Worm (Caenorhabditis elegans) whole organism, mixed stage, embryonic: ENCODE results near the gene ZC239.5.

ENCODE experiments used
- M03D4.4 ChIP-seq: sonication (generic microtip); optimal IDR thresholded peaks from 2 replicates; lab custom pipeline; 2017; ENCODE audit warnings: mild to moderate bottlenecking, missing genetic modification characterization, missing compliant biosample characterization
- blmp-1 ChIP-seq: fragments of 150-350 bp; optimal IDR thresholded peaks from 2 replicates; lab custom pipeline; 2014; ENCODE audit warnings: missing biosample characterization, missing genetic modification characterization
- ceh-39 ChIP-seq: fragments of 150-350 bp; optimal IDR thresholded peaks from 2 replicates; lab custom pipeline; 2014; ENCODE audit warnings: missing biosample characterization, missing genetic modification characterization
- ceh-43 ChIP-seq: fragments of 200-800 bp; sonication (Bioruptor generic); optimal IDR thresholded peaks from 2 replicates; lab custom pipeline; 2018; ENCODE audit warnings: mild to moderate bottlenecking, missing genetic modification characterization, moderate library complexity, missing compliant biosample characterization
- ceh-83 ChIP-seq: fragments of 200-800 bp; sonication (Bioruptor generic); optimal IDR thresholded peaks from 2 replicates; lab custom pipeline; 2018; ENCODE audit warnings: mild to moderate bottlenecking, missing genetic modification characterization, missing compliant biosample characterization
- cnd-1 ChIP-seq: fragments of 200-800 bp; sonication (Bioruptor generic); optimal IDR thresholded peaks from 2 replicates; lab custom pipeline; 2018; ENCODE audit warnings: mild to moderate bottlenecking, missing genetic modification characterization, missing compliant biosample characterization
- drap-1 ChIP-seq: fragments of 200-800 bp; sonication (Bioruptor generic); optimal IDR thresholded peaks from 3 replicates; lab custom pipeline; 2018; ENCODE audit warnings: mild to moderate bottlenecking, missing genetic modification characterization, missing compliant biosample characterization
- elt-1 ChIP-seq: sonication (generic microtip); optimal IDR thresholded peaks from 2 replicates; lab custom pipeline; 2017; ENCODE audit warnings: missing genetic modification characterization, mild to moderate bottlenecking, missing compliant biosample characterization, antibody characterized with exemption, moderate library complexity, borderline replicate concordance; ENCODE audit not compliant: insufficient read depth
- elt-3 ChIP-seq: fragments of 150-350 bp; optimal IDR thresholded peaks from 2 replicates; lab custom pipeline; 2014; ENCODE audit warnings: missing biosample characterization, missing genetic modification characterization
- flh-1 ChIP-seq: fragments of 200-800 bp; sonication (Bioruptor generic); optimal IDR thresholded peaks from 2 replicates; lab custom pipeline; 2018; ENCODE audit warnings: mild to moderate bottlenecking, missing genetic modification characterization, moderate library complexity, missing compliant biosample characterization
- ham-2 ChIP-seq: fragments of 200-800 bp; sonication (Bioruptor generic); optimal IDR thresholded peaks from 2 replicates; lab custom pipeline; 2018; ENCODE audit warnings: mild to moderate bottlenecking, missing genetic modification characterization, missing compliant biosample characterization
- hlh-1 ChIP-seq: fragments of 150-350 bp; optimal IDR thresholded peaks from 2 replicates; lab custom pipeline; 2014; ENCODE audit warnings: missing biosample characterization, missing genetic modification reagents, missing genetic modification characterization
- lin-13 ChIP-seq: fragments of 150-350 bp; optimal IDR thresholded peaks from 2 replicates; lab custom pipeline; 2014; ENCODE audit warnings: missing biosample characterization, missing genetic modification characterization
- lin-32 ChIP-seq: fragments of 200-800 bp; sonication (Bioruptor generic); optimal IDR thresholded peaks from 2 replicates; lab custom pipeline; 2018; ENCODE audit warnings: mild to moderate bottlenecking, missing genetic modification characterization, missing compliant biosample characterization
- lsy-2 ChIP-seq: fragments of 150-350 bp; optimal IDR thresholded peaks from 2 replicates; lab custom pipeline; 2014; ENCODE audit warnings: missing biosample characterization, missing genetic modification characterization
- mep-1 ChIP-seq: fragments of 150-350 bp; optimal IDR thresholded peaks from 2 replicates; lab custom pipeline; 2017; ENCODE audit warnings: missing biosample characterization, missing genetic modification reagents, missing genetic modification characterization, inconsistent platforms
- nhr-12 ChIP-seq: fragments of 150-350 bp; optimal IDR thresholded peaks from 2 replicates; lab custom pipeline; 2014; ENCODE audit warnings: missing biosample characterization, missing genetic modification characterization
- nhr-2 ChIP-seq: fragments of 150-350 bp; optimal IDR thresholded peaks from 2 replicates; lab custom pipeline; 2014; ENCODE audit warnings: missing biosample characterization, missing genetic modification characterization
- nhr-237 ChIP-seq: fragments of 150-350 bp; optimal IDR thresholded peaks from 2 replicates; lab custom pipeline; 2014; ENCODE audit warnings: missing biosample characterization, missing genetic modification characterization
- nhr-28 ChIP-seq: fragments of 150-350 bp; optimal IDR thresholded peaks from 2 replicates; lab custom pipeline; 2014; ENCODE audit warnings: missing biosample characterization, missing genetic modification characterization
- nhr-76 ChIP-seq: sonication (generic microtip); optimal IDR thresholded peaks from 2 replicates; lab custom pipeline; 2017; ENCODE audit warnings: missing biosample characterization, missing genetic modification characterization
- pha-4 ChIP-seq: fragments of 150-350 bp; optimal IDR thresholded peaks from 2 replicates; lab custom pipeline; 2018; ENCODE audit warnings: missing biosample characterization, missing genetic modification reagents, missing genetic modification characterization
- sem-2 ChIP-seq: fragments of 200-800 bp; sonication (Bioruptor generic); optimal IDR thresholded peaks from 2 replicates; lab custom pipeline; 2018; ENCODE audit warnings: mild to moderate bottlenecking, missing genetic modification characterization, missing compliant biosample characterization
- snpc-4 ChIP-seq: fragments of 150-350 bp; optimal IDR thresholded peaks from 2 replicates; lab custom pipeline; 2014; ENCODE audit warnings: missing biosample characterization, missing genetic modification characterization
- sptf-1 ChIP-seq: sonication (generic microtip); optimal IDR thresholded peaks from 2 replicates; lab custom pipeline; 2017; ENCODE audit warnings: mild to moderate bottlenecking, missing genetic modification characterization, moderate library complexity, missing compliant biosample characterization
- tbx-8 ChIP-seq: fragments of 200-800 bp; sonication (Bioruptor generic); optimal IDR thresholded peaks from 2 replicates; lab custom pipeline; 2018; ENCODE audit warnings: mild to moderate bottlenecking, missing genetic modification characterization, moderate library complexity, missing compliant biosample characterization
- unc-120 ChIP-seq: sonication (generic microtip); optimal IDR thresholded peaks from 2 replicates; lab custom pipeline; 2017; ENCODE audit warnings: missing genetic modification characterization, missing compliant biosample characterization; ENCODE audit not compliant: poor library complexity, severe bottlenecking
- unc-39 ChIP-seq: fragments of 150-350 bp; optimal IDR thresholded peaks from 2 replicates; lab custom pipeline; 2014; ENCODE audit warnings: missing biosample characterization, missing genetic modification characterization
- unc-62 ChIP-seq: fragments of 150-350 bp; optimal IDR thresholded peaks from 2 replicates; lab custom pipeline; 2014; ENCODE audit warnings: missing biosample characterization, missing genetic modification reagents, missing genetic modification characterization
- zip-8 ChIP-seq: fragments of 150-350 bp; optimal IDR thresholded peaks from 2 replicates; lab custom pipeline; 2014; ENCODE audit warnings: missing biosample characterization, missing genetic modification characterization
- ztf-11 ChIP-seq: fragments of 150-350 bp; optimal IDR thresholded peaks from 2 replicates; lab custom pipeline; 2014; ENCODE audit warnings: missing biosample characterization, missing genetic modification characterization

Gene ZC239.5

DNA sequence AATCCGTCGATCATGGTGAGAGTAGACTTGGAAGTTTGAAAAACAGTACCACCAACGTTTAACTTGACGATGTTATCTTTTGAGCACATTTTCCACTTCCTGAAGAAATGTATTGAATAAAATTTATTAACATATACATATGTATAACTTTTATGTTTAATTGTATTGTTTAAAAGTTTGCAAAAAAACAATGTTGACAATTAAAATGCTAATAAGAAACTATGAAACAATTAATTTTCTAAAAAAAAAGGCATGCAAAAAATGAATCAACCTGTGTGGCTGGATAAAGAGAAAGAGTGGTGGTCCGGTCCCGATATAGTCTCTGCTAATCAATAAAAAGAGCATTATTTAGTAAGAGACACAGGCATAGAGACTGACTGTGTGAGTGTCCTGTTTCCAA, 24.3 kb downstream of the ZC239.5 start, which contains the start of gene C17F4.8:
TSS of gene C17F4.8 (minus strand) at position 101 of the 400 bp plus-strand sequence.
- TF ChIP-seq lin-13 (tag; lab: Kevin White, UChicago) (no peak), elt-1 (no peak), ceh-39 (tag; lab: Kevin White, UChicago) (no peak), lin-32 (GFP tag; lab: Kevin White, UChicago) (no peak), mep-1 (tag; lab: Kevin White, UChicago) (no peak), ceh-83 (GFP tag; lab: Kevin White, UChicago) (no peak), pha-4 (tag; lab: Kevin White, UChicago) (no peak), nhr-76 (tag; lab: Kevin White, UChicago) (no peak), hlh-1 (tag; lab: Kevin White, UChicago) (no peak), nhr-12 (tag; lab: Kevin White, UChicago) (no peak), ztf-11 (tag; lab: Kevin White, UChicago) (no peak), unc-62 (GFP tag; lab: Kevin White, UChicago) (no peak), flh-1 (no peak), unc-39 (no peak)

DNA sequence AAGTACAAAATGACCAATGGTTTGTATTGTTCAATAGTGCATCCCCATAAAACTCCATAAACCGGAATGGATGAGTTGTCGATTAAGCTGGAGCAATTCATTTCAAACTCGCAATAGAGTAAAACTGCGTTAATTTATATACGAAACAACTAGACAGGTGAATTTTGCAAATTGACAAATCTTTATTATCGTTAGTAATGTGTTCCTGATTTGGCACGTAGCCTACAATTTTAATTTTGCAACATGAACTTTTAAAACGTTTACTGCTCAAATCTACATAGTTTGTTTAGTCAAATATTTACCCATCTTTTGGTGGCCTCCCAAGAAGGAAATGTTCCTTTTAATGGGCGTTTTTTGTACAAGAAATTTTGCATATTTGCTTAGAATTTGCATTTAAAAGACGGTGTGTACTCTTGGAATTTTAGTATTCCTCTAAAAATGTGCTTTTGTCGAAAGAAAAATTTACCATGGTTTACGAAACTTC, 26.6 kb downstream of the ZC239.5 start, which contains the start of the genes srz-67 and C17F4.11:
TSS of gene srz-67 (minus strand) at position 101 of the 484 bp plus-strand sequence.
TSS of gene C17F4.11 (plus strand) at position 434 of the 484 bp plus-strand sequence.
- no peak for TF ChIP-seq nhr-2 (tag; lab: Kevin White, UChicago)
- no peak for TF ChIP-seq lin-13 (tag; lab: Kevin White, UChicago)
- no peak for TF ChIP-seq flh-1
- no peak for TF ChIP-seq ceh-83 (GFP tag; lab: Kevin White, UChicago)
- no peak for TF ChIP-seq pha-4 (tag; lab: Kevin White, UChicago)
- no peak for TF ChIP-seq ceh-43 (GFP tag; lab: Kevin White, UChicago)
- TF ChIP-seq cnd-1 (tag; lab: Kevin White, UChicago), result no peak
- no peak for TF ChIP-seq unc-120 (tag; lab: Kevin White, UChicago)
- no peak for TF ChIP-seq tbx-8 (GFP tag; lab: Kevin White, UChicago)
- no peak for TF ChIP-seq lsy-2 (tag; lab: Kevin White, UChicago)
- no peak for TF ChIP-seq sptf-1
- no peak for TF ChIP-seq drap-1 (GFP tag; lab: Kevin White, UChicago)
- TF ChIP-seq zip-8 (tag; lab: Kevin White, UChicago), result no peak
- no peak for TF ChIP-seq ham-2 (GFP tag; lab: Kevin White, UChicago)

DNA sequence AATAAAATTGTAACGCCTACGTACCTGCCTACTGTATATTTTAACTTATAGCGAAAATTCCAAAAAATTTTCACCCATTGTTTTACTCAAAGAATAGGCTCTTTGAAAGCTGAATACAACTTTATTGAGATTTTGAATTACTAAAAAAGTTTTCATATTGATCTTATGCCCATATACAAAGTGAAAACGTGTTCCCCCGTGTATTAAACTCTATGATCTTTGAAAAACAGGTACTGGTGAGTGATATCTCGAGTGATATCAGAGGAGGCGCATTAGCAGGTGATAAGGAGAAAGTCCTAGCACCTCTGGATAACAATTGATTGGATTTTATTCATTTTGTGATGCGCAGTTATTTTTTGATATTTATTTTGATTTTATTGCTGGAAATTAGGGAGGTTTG, 29.7 kb downstream of the ZC239.5 start, which contains the start of gene C17F4.3:
TSS of gene C17F4.3 (plus strand) at position 301 of the 400 bp plus-strand sequence.
- no peak for TF ChIP-seq sptf-1
- TF ChIP-seq drap-1 (GFP tag; lab: Kevin White, UChicago), result no peak
- no peak for TF ChIP-seq sem-2 (GFP tag; lab: Kevin White, UChicago)
- TF ChIP-seq nhr-76 (tag; lab: Kevin White, UChicago), result no peak
- TF ChIP-seq unc-62 (GFP tag; lab: Kevin White, UChicago), result no peak

DNA sequence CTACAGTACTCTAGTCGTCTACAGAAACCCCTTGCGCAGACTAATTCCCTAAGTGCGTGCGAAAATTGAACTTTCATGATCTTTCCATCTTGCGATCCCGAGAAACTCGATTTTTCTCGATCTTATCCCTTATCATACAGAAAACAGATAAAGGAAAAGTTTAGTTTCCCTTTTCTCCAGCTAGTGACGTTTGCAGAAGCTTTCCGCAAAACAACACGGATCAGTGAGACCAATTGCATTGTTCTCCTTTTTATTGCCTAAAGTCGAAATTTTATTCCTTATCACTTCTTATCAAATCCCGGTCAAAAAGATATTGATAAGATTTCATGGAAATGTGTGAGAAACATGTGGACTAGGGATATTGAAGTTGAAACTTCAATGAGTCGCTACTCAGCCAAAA, 31.4 kb downstream of the ZC239.5 start:
- no peak for TF ChIP-seq drap-1 (GFP tag; lab: Kevin White, UChicago)
- TF ChIP-seq lsy-2 (tag; lab: Kevin White, UChicago), result no peak
- TF ChIP-seq blmp-1 (tag; lab: Kevin White, UChicago), result peak; percentile 10
- TF ChIP-seq elt-3 (tag; lab: Kevin White, UChicago), result peak; percentile 88

DNA sequence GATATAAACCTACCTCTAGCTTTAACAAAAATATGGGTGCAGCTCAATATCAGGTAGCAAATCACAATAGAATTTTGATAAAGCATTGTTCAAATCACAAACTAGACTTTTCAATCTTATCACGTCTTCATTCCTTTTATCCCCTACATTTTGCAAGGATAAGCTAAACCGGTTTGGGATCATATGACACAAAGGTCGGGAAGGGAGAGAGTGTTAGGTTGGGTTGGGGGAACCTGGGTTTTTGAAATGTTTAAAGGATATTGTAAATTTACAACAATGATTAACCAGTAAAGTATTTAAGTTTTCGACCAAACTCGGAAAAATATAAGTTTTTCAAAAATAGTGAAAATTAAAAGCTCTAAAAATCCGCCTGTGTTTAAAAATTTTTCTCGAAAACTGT, 33.6 kb downstream of the ZC239.5 start, which contains the start of gene C17F4.12:
TSS of gene C17F4.12 (minus strand) at position 101 of the 400 bp plus-strand sequence.
- TF ChIP-seq M03D4.4, result no peak
- TF ChIP-seq snpc-4 (tag; lab: Kevin White, UChicago), result no peak
- no peak for TF ChIP-seq ceh-83 (GFP tag; lab: Kevin White, UChicago)
- TF ChIP-seq unc-62 (GFP tag; lab: Kevin White, UChicago), result no peak
- no peak for TF ChIP-seq nhr-237 (tag; lab: Kevin White, UChicago)
- TF ChIP-seq flh-1, result no peak
- TF ChIP-seq lsy-2 (tag; lab: Kevin White, UChicago), result no peak
- TF ChIP-seq pha-4 (tag; lab: Kevin White, UChicago), result no peak
- no peak for TF ChIP-seq unc-39
- TF ChIP-seq cnd-1 (tag; lab: Kevin White, UChicago), result no peak
- no peak for TF ChIP-seq nhr-28 (tag; lab: Kevin White, UChicago)
- TF ChIP-seq tbx-8 (GFP tag; lab: Kevin White, UChicago), result no peak
